Worm (Caenorhabditis elegans) whole organism, L1 larva: ENCODE results near the gene Y57A10C.10.

Experiments used
- aly-2 ChIP-seq: fragments of 150-350 bp; optimal IDR thresholded peaks from 2 replicates; lab custom pipeline; 2014; ENCODE audit warnings: missing biosample characterization, missing genetic modification characterization
- elt-3 ChIP-seq, 6 experiments: fragments of 150-350 bp in 1 of 6; sonication (generic microtip); optimal IDR thresholded peaks; 2 replicates each; lab custom pipeline; 2017 to 2018; ENCODE audit warnings: missing biosample characterization in 6 of 6, missing genetic modification characterization in 6 of 6, inconsistent platforms in 1 of 6
- zag-1 ChIP-seq: fragments of 150-350 bp; optimal IDR thresholded peaks from 2 replicates; lab custom pipeline; 2014; ENCODE audit warnings: missing biosample characterization, missing genetic modification characterization

DNA sequence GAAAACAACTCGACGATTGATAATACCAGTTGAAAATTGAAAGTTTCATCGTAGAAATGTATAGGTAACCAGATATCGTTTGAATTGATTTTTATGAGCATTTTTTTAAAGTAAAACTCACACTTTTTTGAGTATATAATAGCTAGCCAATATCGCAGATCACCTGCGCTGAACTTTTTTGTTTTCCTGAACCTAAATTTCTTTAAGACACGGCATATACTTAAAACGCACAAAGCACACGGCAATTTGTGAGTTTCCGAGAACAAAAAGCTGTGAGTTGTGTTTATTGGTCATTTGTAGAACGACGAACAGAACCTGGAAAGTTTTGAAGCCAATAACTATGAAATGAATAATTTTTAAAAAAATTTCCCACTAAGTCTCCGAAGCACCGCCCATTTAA lies 39.3 kb downstream of the Y57A10C.10 start, which contains the start of gene sre-29:
- TF ChIP-seq elt-3 (tag; optimal IDR thresholded peaks at IDR 0.05; lab: Kevin White, UChicago) (no peak), zag-1 (tag; lab: Kevin White, UChicago) (no peak), aly-2 (tag; lab: Kevin White, UChicago) (no peak)
